Fruit fly (Drosophila melanogaster) whole organism, wandering third instar larva: Measurements from ENCODE around the gene Mpi.

Source experiments
- CrebA ChIP-seq: fragments of 200-800 bp; sonication (Bioruptor generic); optimal IDR thresholded peaks from 2 replicates; lab custom pipeline; 2016; ENCODE audit warnings: missing biosample characterization, mild to moderate bottlenecking, missing genetic modification characterization, borderline replicate concordance
- GATAd ChIP-seq: sonication (Bioruptor generic); optimal IDR thresholded peaks from 2 replicates; lab custom pipeline; 2016; ENCODE audit warnings: missing biosample characterization, missing genetic modification characterization
- HLH106 ChIP-seq: fragments of 200-800 bp; optimal IDR thresholded peaks from 3 replicates; lab custom pipeline; 2019; ENCODE audit warnings: missing biosample characterization, mild to moderate bottlenecking, missing genetic modification characterization, moderate library complexity
- Hr78 ChIP-seq: fragments of >200 bp; optimal IDR thresholded peaks from 2 replicates; lab custom pipeline; 2017; ENCODE audit warnings: missing biosample characterization, missing genetic modification characterization
- Hr83 ChIP-seq: fragments of 200-300 bp; sonication (Bioruptor generic); optimal IDR thresholded peaks from 2 replicates; lab custom pipeline; 2016; ENCODE audit warnings: missing biosample characterization, mild to moderate bottlenecking, missing genetic modification characterization, moderate library complexity; ENCODE audit not compliant: poor library complexity, severe bottlenecking
- Myc ChIP-seq: fragments of >200 bp; optimal IDR thresholded peaks from 2 replicates; lab custom pipeline; 2017
- OdsH ChIP-seq: fragments of 200-800 bp; sonication (Bioruptor generic); optimal IDR thresholded peaks from 2 replicates; lab custom pipeline; 2016; ENCODE audit warnings: missing biosample characterization, mild to moderate bottlenecking, missing genetic modification characterization
- Vsx2 ChIP-seq: fragments of 200-300, 225-300 bp; sonication (Bioruptor generic); optimal IDR thresholded peaks from 2 replicates; lab custom pipeline; 2018; ENCODE audit warnings: missing biosample characterization, missing genetic modification characterization; ENCODE audit not compliant: partially characterized antibody
- lola ChIP-seq: fragments of >200 bp; optimal IDR thresholded peaks from 2 replicates; lab custom pipeline; 2017; ENCODE audit warnings: missing biosample characterization, missing genetic modification characterization
- pan ChIP-seq: fragments of >200 bp; optimal IDR thresholded peaks from 2 replicates; lab custom pipeline; 2017
- sage ChIP-seq: fragments of 200-800 bp; sonication (Bioruptor generic); optimal IDR thresholded peaks from 2 replicates; lab custom pipeline; 2016; ENCODE audit warnings: missing biosample characterization, mild to moderate bottlenecking, missing genetic modification characterization

DNA sequence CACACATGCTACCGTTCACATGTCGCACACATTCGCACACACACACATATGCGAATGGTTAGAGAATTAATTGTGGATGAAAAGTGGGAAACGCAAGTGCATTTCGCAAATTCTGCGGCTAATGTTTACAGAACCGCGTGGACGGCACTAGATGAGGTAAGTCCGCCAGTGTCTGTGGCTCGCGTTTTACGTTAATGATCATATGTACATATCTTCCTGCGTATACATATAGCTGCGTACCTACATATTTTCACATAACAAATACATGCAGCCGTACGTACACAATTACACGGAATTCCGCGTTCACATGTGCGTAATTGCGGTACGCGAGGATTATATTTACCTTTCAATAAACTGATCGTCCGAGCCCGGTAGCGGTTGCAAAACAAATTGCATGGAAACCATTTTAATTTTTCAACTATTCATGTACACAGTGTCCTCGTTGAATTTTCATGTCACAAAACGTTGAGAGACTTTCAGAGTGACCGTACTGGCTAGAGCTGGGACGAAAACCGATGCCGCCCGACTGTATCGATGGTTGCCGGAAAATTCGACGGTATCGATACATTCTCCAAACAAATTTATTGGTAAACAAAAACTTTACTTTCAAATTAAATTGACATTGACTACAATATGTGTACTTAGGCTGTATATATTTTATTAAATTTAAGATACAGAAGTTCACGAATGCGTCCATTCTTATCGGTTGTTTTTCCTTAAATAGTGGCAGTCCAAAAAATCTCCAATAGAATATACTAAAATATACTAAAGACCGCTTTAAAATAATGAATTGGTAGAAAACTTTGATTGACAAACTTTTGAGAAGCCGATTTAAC, 34.1 kb upstream of the Mpi start, which contains the start of gene hyd:
- TF ChIP-seq sage (GFP tag; lab: Kevin White, UChicago) (no peak), CrebA (GFP tag; lab: Kevin White, UChicago) (no peak), Hr83 (GFP tag; lab: Kevin White, UChicago) (no peak), Myc (lab: Kevin White, UChicago) (no peak), pan (no peak), GATAd (no peak), Hr78 (GFP tag; lab: Kevin White, UChicago) (no peak), Vsx2 (GFP tag; lab: Kevin White, UChicago) (no peak), OdsH (GFP tag; lab: Kevin White, UChicago) (no peak), HLH106 (tag; lab: Kevin White, UChicago) (no peak), lola (GFP tag; lab: Kevin White, UChicago) (no peak)
